Fruit fly (Drosophila melanogaster): ENCODE results near the gene Lgr4.

DNA sequence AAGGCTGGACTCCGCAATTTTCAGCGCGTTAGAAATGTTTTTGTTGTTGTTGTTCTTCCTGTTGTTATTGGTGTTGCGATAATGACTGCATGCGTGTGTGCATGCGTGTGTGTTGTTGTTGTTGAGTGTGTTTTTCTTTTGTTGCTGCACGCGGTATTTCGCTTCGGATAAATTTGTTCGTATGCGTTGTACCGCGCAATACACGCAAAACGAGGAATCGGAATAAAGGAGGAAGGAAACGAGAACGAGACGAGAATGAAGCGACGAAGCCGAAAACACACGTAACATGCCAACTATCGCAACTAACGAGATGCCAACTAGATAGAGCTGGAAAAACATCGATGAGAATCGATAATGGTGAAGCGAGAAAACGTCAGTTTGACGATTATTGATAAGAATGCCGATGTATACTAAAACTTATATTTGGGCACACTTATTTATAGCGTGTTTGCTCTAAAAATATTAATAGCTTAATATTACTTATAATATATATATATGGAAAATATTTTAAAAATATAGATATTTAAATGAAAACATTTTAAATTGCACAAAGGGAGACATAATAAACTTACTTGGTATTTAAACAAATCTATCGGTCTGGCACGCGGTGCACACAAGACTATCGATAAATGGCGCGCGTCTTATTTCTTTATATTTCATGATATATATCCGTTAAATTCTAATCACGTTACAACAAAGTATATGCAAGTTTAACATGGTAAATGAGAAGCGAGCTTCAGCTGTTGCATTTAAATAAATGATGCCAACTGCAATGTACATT lies 22.6 kb upstream of the Lgr4 start, which contains the start of gene sno:
- TF ChIP-seq usp (GFP tag; optimal IDR thresholded peaks at IDR 0.05) (no peak), EcR (GFP tag; optimal IDR thresholded peaks at IDR 0.05) (no peak)
